Fruit fly (Drosophila melanogaster): ENCODE results near the gene CG33648.

The CG33648 gene

DNA sequence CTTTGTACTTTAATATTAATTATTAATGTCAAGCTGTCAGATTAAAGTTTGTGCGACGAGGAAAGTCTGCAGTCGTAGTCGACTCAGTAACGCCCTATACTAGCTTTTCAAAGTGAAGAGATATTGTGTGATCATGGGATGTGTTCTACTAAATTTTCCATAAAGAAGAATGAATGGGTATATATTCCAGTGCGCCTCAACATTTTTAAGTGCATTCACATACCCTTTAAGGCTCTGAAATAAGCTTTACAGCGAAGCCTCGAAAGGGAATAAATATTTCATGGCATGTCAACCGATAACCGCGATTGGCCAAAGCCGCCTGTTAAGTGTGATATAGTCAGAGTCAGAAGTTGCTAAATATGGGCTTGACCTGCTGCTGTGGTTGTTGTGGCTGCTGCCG, 25.0 kb upstream of the CG33648 start (continued):
- TF ChIP-seq CG4404 (GFP tag; IDR thresholded peaks at IDR 0.05): no peak
- no peak for TF ChIP-seq CG11398 (GFP tag; optimal IDR thresholded peaks at IDR 0.05)
- no peak for TF ChIP-seq D (optimal IDR thresholded peaks at IDR 0.05)
- TF ChIP-seq D (GFP tag; optimal IDR thresholded peaks at IDR 0.05): no peak
- TF ChIP-seq dmrt99B (tag; optimal IDR thresholded peaks at IDR 0.05): peak; percentile 45
- no peak for TF ChIP-seq sr (GFP tag; IDR thresholded peaks at IDR 0.05)
- no peak for TF ChIP-seq CG12659 (GFP tag; optimal IDR thresholded peaks at IDR 0.05)
- TF ChIP-seq Dad (GFP tag; optimal IDR thresholded peaks at IDR 0.05): no peak
- TF ChIP-seq crc (GFP tag; optimal IDR thresholded peaks at IDR 0.05): no peak
- TF ChIP-seq CG16815 (GFP tag; optimal IDR thresholded peaks at IDR 0.05): no peak
- no peak for TF ChIP-seq ci (GFP tag; IDR thresholded peaks at IDR 0.05)
- TF ChIP-seq sens (GFP tag): peak; percentile 75
- TF ChIP-seq pho (GFP tag; optimal IDR thresholded peaks at IDR 0.05): no peak
- TF ChIP-seq ind (GFP tag; optimal IDR thresholded peaks at IDR 0.05): no peak
- TF ChIP-seq CG1529 (GFP tag; optimal IDR thresholded peaks at IDR 0.05): no peak
- TF ChIP-seq CG30020 (tag; optimal IDR thresholded peaks at IDR 0.05): no peak
- no peak for TF ChIP-seq usp (GFP tag; optimal IDR thresholded peaks at IDR 0.05)
- TF ChIP-seq CG8944 (GFP tag; optimal IDR thresholded peaks at IDR 0.05): no peak
- TF ChIP-seq da (GFP tag; optimal IDR thresholded peaks at IDR 0.05): no peak
- no peak for TF ChIP-seq CG2202 (tag; optimal IDR thresholded peaks at IDR 0.05)
- TF ChIP-seq CG13123 (GFP tag; optimal IDR thresholded peaks at IDR 0.05): no peak
- TF ChIP-seq Six4 (GFP tag; optimal IDR thresholded peaks at IDR 0.05): no peak
- no peak for TF ChIP-seq oc (tag; optimal IDR thresholded peaks at IDR 0.05)
- no peak for TF ChIP-seq H2.0 (GFP tag; IDR thresholded peaks at IDR 0.05)
- no peak for TF ChIP-seq disco-r (GFP tag; optimal IDR thresholded peaks at IDR 0.05)
- TF ChIP-seq sc (optimal IDR thresholded peaks at IDR 0.05): no peak
- TF ChIP-seq sc (GFP tag; optimal IDR thresholded peaks at IDR 0.05): no peak
- TF ChIP-seq CG2120 (GFP tag; optimal IDR thresholded peaks at IDR 0.05): peak; percentile 54
- peak; percentile 13 for TF ChIP-seq grau (tag; optimal IDR thresholded peaks at IDR 0.05)
- no peak for TF ChIP-seq btn (GFP tag; optimal IDR thresholded peaks at IDR 0.05)
- peak; percentile 42 for TF ChIP-seq Hmr (GFP tag; optimal IDR thresholded peaks at IDR 0.05)
- peak; percentile 41 for TF ChIP-seq sisA (GFP tag; IDR thresholded peaks at IDR 0.05)
- peak; percentile 1 for TF ChIP-seq Jarid2 (GFP tag; optimal IDR thresholded peaks at IDR 0.05)
- TF ChIP-seq ab (GFP tag; optimal IDR thresholded peaks at IDR 0.05): no peak
- peak; percentile 23 for TF ChIP-seq Med (GFP tag)
- no peak for TF ChIP-seq dati (GFP tag; IDR thresholded peaks at IDR 0.05)
- no peak for TF ChIP-seq Lhr (GFP tag; optimal IDR thresholded peaks at IDR 0.05)
- TF ChIP-seq cato (GFP tag; optimal IDR thresholded peaks at IDR 0.05; ENCODE audit: borderline replicate concordance): no peak
- TF ChIP-seq Atf6 (GFP tag; IDR thresholded peaks at IDR 0.05): no peak
- TF ChIP-seq CG12744 (GFP tag; optimal IDR thresholded peaks at IDR 0.05): no peak
- TF ChIP-seq CG15269 (tag; optimal IDR thresholded peaks at IDR 0.05): no peak
- no peak for TF ChIP-seq Oaz (GFP tag; IDR thresholded peaks at IDR 0.05)
- TF ChIP-seq Gug (GFP tag; IDR thresholded peaks at IDR 0.05): no peak
- TF ChIP-seq Elba2 (GFP tag; optimal IDR thresholded peaks at IDR 0.05): no peak
- no peak for TF ChIP-seq zen2 (GFP tag; IDR thresholded peaks at IDR 0.05; ENCODE audit: partially characterized antibody)
- TF ChIP-seq Atf3 (GFP tag; optimal IDR thresholded peaks at IDR 0.05): no peak
- TF ChIP-seq jumu (GFP tag; optimal IDR thresholded peaks at IDR 0.05): no peak
- TF ChIP-seq luna (GFP tag; optimal IDR thresholded peaks at IDR 0.05): no peak
- 0 out of 2 replicates have a peak, but pooled peaks have one; percentile 21 for TF ChIP-seq Ada2b (GFP tag; IDR thresholded peaks at IDR 0.05)
- no peak for TF ChIP-seq CG2678 (tag; optimal IDR thresholded peaks at IDR 0.05)
- no peak for TF ChIP-seq CG12236 (GFP tag; optimal IDR thresholded peaks at IDR 0.05)
- peak; percentile 51 for TF ChIP-seq Sox102F (GFP tag; optimal IDR thresholded peaks at IDR 0.05)
- TF ChIP-seq Vsx1 (GFP tag; optimal IDR thresholded peaks at IDR 0.05): no peak
- TF ChIP-seq HLH3B (GFP tag; IDR thresholded peaks at IDR 0.05): no peak

All from whole organism, embryonic.